Worm (Caenorhabditis elegans) whole organism, L1 larva: ENCODE results near the gene srx-28.

ENCODE experiments used
- ceh-88 ChIP-seq: fragments of 200-800 bp; sonication (Bioruptor generic); IDR thresholded peaks from 2 replicates; pipeline ENCODE4 v1.3.6; 2022; ENCODE audit warnings: missing genetic modification characterization, missing compliant biosample characterization
- egl-27 ChIP-seq, 2 experiments: fragments of 150-350 bp in 1 of 2; sonication (generic microtip); optimal IDR thresholded peaks; 3 replicates each; lab custom pipeline; 2017 to 2018; ENCODE audit warnings: missing biosample characterization in 2 of 2, missing genetic modification characterization in 2 of 2, missing genetic modification reagents in 2 of 2
- elt-3 ChIP-seq, 6 experiments: fragments of 150-350 bp in 1 of 6; sonication (generic microtip); optimal IDR thresholded peaks; 2 replicates each; lab custom pipeline; 2017 to 2018; ENCODE audit warnings: missing biosample characterization in 6 of 6, missing genetic modification characterization in 6 of 6, inconsistent platforms in 1 of 6
- mab-9 ChIP-seq: fragments of 200-800 bp; sonication (Bioruptor generic); IDR thresholded peaks from 2 replicates; pipeline ENCODE4 v1.3.6; 2022; ENCODE audit warnings: missing genetic modification reagents, missing genetic modification characterization, missing compliant biosample characterization
- mdl-1 ChIP-seq, 2 experiments: fragments of 150-350 bp; optimal IDR thresholded peaks; 2 replicates each; lab custom pipeline; 2014 to 2017; ENCODE audit warnings: missing biosample characterization in 2 of 2, missing genetic modification characterization in 2 of 2, inconsistent platforms in 1 of 2
- nhr-12 ChIP-seq: sonication (generic microtip); optimal IDR thresholded peaks from 2 replicates; lab custom pipeline; 2017; ENCODE audit warnings: missing biosample characterization, missing genetic modification characterization
- nhr-19 ChIP-seq: fragments of 200-800 bp; sonication (Bioruptor generic); conservative IDR thresholded peaks from 2 replicates; pipeline ENCODE4 v1.3.6; 2022; ENCODE audit warnings: missing genetic modification characterization, missing compliant biosample characterization
- nhr-28 ChIP-seq: fragments of 150-350 bp; optimal IDR thresholded peaks from 2 replicates; lab custom pipeline; 2014; ENCODE audit warnings: missing biosample characterization, missing genetic modification characterization
- ztf-11 ChIP-seq, 2 experiments: sonication (generic microtip); optimal IDR thresholded peaks; 2 replicates each; lab custom pipeline; 2016 to 2017; ENCODE audit warnings: missing genetic modification characterization in 2 of 2, missing biosample characterization in 1 of 2, missing compliant biosample characterization in 1 of 2
- ztf-4 ChIP-seq: fragments of 150-350 bp; optimal IDR thresholded peaks from 2 replicates; lab custom pipeline; 2014; ENCODE audit warnings: missing biosample characterization, missing genetic modification characterization

ce11 chrV:2730784-2731480 is 26.1 kb downstream of the srx-28 start, which contains the start of gene dod-3:
- TF ChIP-seq nhr-19 (GFP tag; lab: Robert Waterston, UW) (no peak), egl-27 (tag; optimal IDR thresholded peaks at IDR 0.05; lab: Kevin White, UChicago) (no peak), nhr-28 (no peak), mdl-1 (tag; optimal IDR thresholded peaks at IDR 0.05; lab: Kevin White, UChicago) (no peak), elt-3 (tag; optimal IDR thresholded peaks at IDR 0.05; lab: Kevin White, UChicago) (no peak), nhr-12 (tag; lab: Kevin White, UChicago) (no peak), ceh-88 (no peak), ztf-11 (tag; optimal IDR thresholded peaks at IDR 0.05; lab: Kevin White, UChicago) (no peak), mab-9 (GFP tag; lab: Robert Waterston, UW) (no peak), ztf-4 (no peak)
